Fruit fly (Drosophila melanogaster): Measurements from ENCODE around the gene GABA-B-R1.

Gene GABA-B-R1

DNA sequence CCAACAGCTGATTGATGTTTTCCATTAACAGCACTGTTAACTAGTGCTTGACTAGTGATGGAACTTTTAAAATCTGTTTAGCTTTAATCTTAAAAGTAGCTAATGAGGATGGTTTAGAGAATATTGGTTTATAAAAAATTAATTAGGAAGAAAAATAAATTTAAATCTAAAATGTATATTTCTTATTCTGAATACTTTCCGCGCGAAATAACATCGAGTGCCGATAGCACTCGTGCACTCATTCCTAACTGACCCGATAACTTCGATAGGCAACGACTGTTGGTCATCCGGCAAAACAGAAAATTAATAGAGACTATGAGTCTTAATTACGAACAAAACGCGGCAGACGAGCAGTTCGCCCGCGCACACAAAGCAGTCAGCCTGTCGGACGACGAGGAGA lies 6.4 kb upstream of the GABA-B-R1 start, which contains the start of the genes THG and Rnmt (continued):
- TF ChIP-seq pfk (GFP tag; optimal IDR thresholded peaks at IDR 0.05) (peak; percentile 6), slp2 (GFP tag; optimal IDR thresholded peaks at IDR 0.05) (no peak), CG2129 (GFP tag; IDR thresholded peaks at IDR 0.05; ENCODE audit: partially characterized antibody) (peak; percentile 87), row (GFP tag; IDR thresholded peaks at IDR 0.05) (peak; percentile 94), Fer2 (tag; optimal IDR thresholded peaks at IDR 0.05) (peak; percentile 77), CG17385 (GFP tag; optimal IDR thresholded peaks at IDR 0.05) (peak; percentile 77), GATAe (GFP tag; conservative IDR thresholded peaks at IDR 0.05) (0 out of 2 replicates have a peak, but pooled peaks have one; percentile 35), cato (GFP tag; optimal IDR thresholded peaks at IDR 0.05; ENCODE audit: borderline replicate concordance) (peak; percentile 9), CG11398 (GFP tag; optimal IDR thresholded peaks at IDR 0.05) (no peak), so (GFP tag; IDR thresholded peaks at IDR 0.05) (peak; percentile 60; the same call in 1 of the 3 replicates), TFAM (GFP tag; optimal IDR thresholded peaks at IDR 0.05) (no peak), CG6791 (GFP tag; IDR thresholded peaks at IDR 0.05; ENCODE audit: partially characterized antibody) (peak; percentile 82), onecut (GFP tag; IDR thresholded peaks at IDR 0.05) (peak; percentile 62), fd96Cb (tag; optimal IDR thresholded peaks at IDR 0.05) (peak; percentile 63), tgo (GFP tag; IDR thresholded peaks at IDR 0.05) (peak; percentile 85), CG9797 (GFP tag; optimal IDR thresholded peaks at IDR 0.05) (peak; percentile 30), CG11695 (GFP tag; IDR thresholded peaks at IDR 0.05) (peak; percentile 69; the same call in 2 of the 3 replicates), CTCF (GFP tag; optimal IDR thresholded peaks at IDR 0.05) (no peak), CG15696 (tag; optimal IDR thresholded peaks at IDR 0.05) (peak; percentile 82), CG10209 (GFP tag; optimal IDR thresholded peaks at IDR 0.05) (peak; percentile 70), insv (GFP tag; optimal IDR thresholded peaks at IDR 0.05) (peak in 1 of 2 experiments; percentile 43), CG13775 (GFP tag; optimal IDR thresholded peaks at IDR 0.05) (peak; percentile 84), CG9609 (GFP tag; optimal IDR thresholded peaks at IDR 0.05) (no peak), Hr39 (optimal IDR thresholded peaks at IDR 0.05) (no peak), CG9215 (GFP tag; IDR thresholded peaks at IDR 0.05) (peak; percentile 77), sima (GFP tag; optimal IDR thresholded peaks at IDR 0.05) (no peak), Tbp (GFP tag; optimal IDR thresholded peaks at IDR 0.05) (no peak), pum (GFP tag; optimal IDR thresholded peaks at IDR 0.05) (peak; percentile 67), Atf6 (GFP tag; IDR thresholded peaks at IDR 0.05) (peak; percentile 87), fu2 (GFP tag; optimal IDR thresholded peaks at IDR 0.05) (peak; percentile 5), H2.0 (GFP tag; IDR thresholded peaks at IDR 0.05) (peak; percentile 84), bigmax (GFP tag; optimal IDR thresholded peaks at IDR 0.05) (no peak), CG16813 (GFP tag; IDR thresholded peaks at IDR 0.05; ENCODE audit: partially characterized antibody) (peak; percentile 86), CG32772 (GFP tag; IDR thresholded peaks at IDR 0.05) (peak; percentile 76), Side (GFP tag; optimal IDR thresholded peaks at IDR 0.05) (peak; percentile 57), psq (GFP tag; optimal IDR thresholded peaks at IDR 0.05) (peak; percentile 52), gcm (GFP tag; optimal IDR thresholded peaks at IDR 0.05) (peak; percentile 76), CG10543 (GFP tag; optimal IDR thresholded peaks at IDR 0.05) (peak; percentile 76), CG4617 (GFP tag; optimal IDR thresholded peaks at IDR 0.05; ENCODE audit: borderline replicate concordance) (peak; percentile 73), Fer1 (GFP tag; optimal IDR thresholded peaks at IDR 0.05) (peak; percentile 77), CG18599 (GFP tag; optimal IDR thresholded peaks at IDR 0.05) (peak; percentile 82), CG7556 (GFP tag; optimal IDR thresholded peaks at IDR 0.05) (peak; percentile 84), inv (GFP tag; IDR thresholded peaks at IDR 0.05; ENCODE audit: partially characterized antibody) (peak; percentile 77), CG12391 (tag; optimal IDR thresholded peaks at IDR 0.05) (peak; percentile 92), wor (GFP tag; IDR thresholded peaks at IDR 0.05) (peak; percentile 69), Spps (tag; optimal IDR thresholded peaks at IDR 0.05) (peak; percentile 62), org-1 (GFP tag; optimal IDR thresholded peaks at IDR 0.05) (no peak), B-H2 (GFP tag; optimal IDR thresholded peaks at IDR 0.05) (peak; percentile 90), CG3163 (GFP tag; optimal IDR thresholded peaks at IDR 0.05) (peak; percentile 16), CG10366 (GFP tag; IDR thresholded peaks at IDR 0.05) (peak; percentile 85), Dek (tag; optimal IDR thresholded peaks at IDR 0.05) (peak; percentile 73)
